Fruit fly (Drosophila melanogaster): Measurements from ENCODE around the gene CG15892.
A peak's percentile ranks its signal among the peaks of the same experiment; 100 is the strongest.

Gene CG15892

DNA sequence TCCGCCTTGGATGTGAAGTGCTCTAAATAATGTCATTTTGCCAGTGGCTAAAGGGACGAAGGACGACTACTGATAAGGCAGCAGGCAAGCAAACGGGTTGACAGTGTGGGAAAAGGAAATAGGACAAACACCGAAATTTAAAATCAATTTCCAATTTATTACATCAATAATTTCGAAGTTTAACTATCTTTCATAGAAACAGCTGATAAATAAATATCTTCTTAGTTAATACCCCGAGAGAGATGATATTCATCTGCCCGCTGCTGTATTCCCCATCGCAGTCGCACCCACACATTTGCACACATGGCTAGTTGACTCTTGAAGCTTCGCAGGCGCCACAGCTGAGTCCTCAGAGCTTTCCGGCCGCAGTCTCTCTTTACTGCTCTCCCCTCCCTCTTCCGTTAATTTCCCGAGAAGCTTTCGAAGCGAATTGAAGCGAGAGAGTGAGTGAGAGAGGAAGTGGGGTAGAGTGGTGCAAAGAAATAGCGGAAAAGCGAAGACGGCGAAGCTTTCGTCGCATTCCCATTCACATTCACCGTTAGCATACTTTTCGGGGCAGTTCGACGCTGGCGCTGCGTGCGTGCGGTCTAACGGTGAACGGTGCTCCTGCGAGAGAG lies 22.8 kb upstream of the CG15892 start (continued):
- TF ChIP-seq CG32006 (GFP tag; optimal IDR thresholded peaks at IDR 0.05): peak; percentile 57
- TF ChIP-seq CG1621 (tag; optimal IDR thresholded peaks at IDR 0.05): peak; percentile 44
- TF ChIP-seq CG6854 (GFP tag; optimal IDR thresholded peaks at IDR 0.05): no peak
- TF ChIP-seq CG9139 (GFP tag; optimal IDR thresholded peaks at IDR 0.05): peak; percentile 12
- peak; percentile 21 for TF ChIP-seq Smox (GFP tag; optimal IDR thresholded peaks at IDR 0.05)
- TF ChIP-seq Ets96B (tag; optimal IDR thresholded peaks at IDR 0.05): peak; percentile 45
- TF ChIP-seq Met (GFP tag; optimal IDR thresholded peaks at IDR 0.05): peak; percentile 36
- TF ChIP-seq CG10669 (GFP tag; optimal IDR thresholded peaks at IDR 0.05): peak; percentile 31
- peak; percentile 23 for TF ChIP-seq CG31627 (GFP tag; optimal IDR thresholded peaks at IDR 0.05)
- peak; percentile 30 for TF ChIP-seq Sox14 (GFP tag; optimal IDR thresholded peaks at IDR 0.05)
- no peak for TF ChIP-seq fkh (GFP tag; optimal IDR thresholded peaks at IDR 0.05)
- peak; percentile 42 for TF ChIP-seq CG6808 (GFP tag; optimal IDR thresholded peaks at IDR 0.05)
- peak; percentile 25 for TF ChIP-seq Hr39 (GFP tag; optimal IDR thresholded peaks at IDR 0.05)
- no peak for TF ChIP-seq Eip93F (GFP tag; optimal IDR thresholded peaks at IDR 0.05)
- TF ChIP-seq topi (GFP tag; optimal IDR thresholded peaks at IDR 0.05): peak; percentile 27
- no peak for TF ChIP-seq Blimp-1 (GFP tag; optimal IDR thresholded peaks at IDR 0.05)
- peak; percentile 29 for TF ChIP-seq lz (GFP tag; optimal IDR thresholded peaks at IDR 0.05)
- peak; percentile 20 for TF ChIP-seq achi (GFP tag; optimal IDR thresholded peaks at IDR 0.05)
- TF ChIP-seq Hr38 (GFP tag; optimal IDR thresholded peaks at IDR 0.05): no peak
- peak; percentile 54; the same call in 2 of the 3 replicates for TF ChIP-seq CG8119 (GFP tag; IDR thresholded peaks at IDR 0.05)

dm6 chrX:6315583-6315982 lies 21.4 kb upstream of the CG15892 start:
- TF ChIP-seq Smox (GFP tag; optimal IDR thresholded peaks at IDR 0.05) (no peak), Eip78C (GFP tag) (peak; percentile 0)

- peak; percentile 16 for TF ChIP-seq CG32006 (GFP tag; optimal IDR thresholded peaks at IDR 0.05)
- no peak for TF ChIP-seq CG11294 (GFP tag; IDR thresholded peaks at IDR 0.05)
These were observed 17.4 kb upstream of the CG15892 start for dm6 chrX:6311516-6311915.

DNA sequence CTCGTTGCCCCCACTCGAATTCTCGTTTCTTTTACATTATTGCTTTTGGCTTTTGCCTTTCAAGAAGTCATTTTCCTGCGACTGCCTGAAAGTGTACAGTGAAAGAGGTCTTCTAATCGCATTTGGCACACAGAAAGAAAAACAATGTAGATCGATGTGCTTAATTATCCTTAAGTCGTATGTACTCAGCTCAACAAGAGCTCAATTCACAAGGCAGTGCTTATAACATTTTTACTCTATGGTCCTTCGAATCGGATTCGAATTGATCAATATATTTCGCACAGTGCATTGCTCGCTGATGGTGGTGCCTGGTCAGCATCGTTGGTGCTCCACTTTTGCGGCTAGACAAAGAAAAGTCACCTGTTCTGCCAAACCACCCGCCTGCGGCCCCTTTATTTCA lies 16.3 kb upstream of the CG15892 start:
- TF ChIP-seq Ets21C (GFP tag; optimal IDR thresholded peaks at IDR 0.05) (no peak), Ets96B (tag; optimal IDR thresholded peaks at IDR 0.05) (no peak), CG6163 (GFP tag; IDR thresholded peaks at IDR 0.05) (0 out of 3 replicates have a peak, but pooled peaks have one; percentile 39), Eip78C (GFP tag) (peak; percentile 45), salr (GFP tag; optimal IDR thresholded peaks at IDR 0.05) (no peak), CG8119 (GFP tag; IDR thresholded peaks at IDR 0.05) (0 out of 3 replicates have a peak, but pooled peaks have one; percentile 32), Hr4 (GFP tag; optimal IDR thresholded peaks at IDR 0.05) (peak; percentile 24), CG15336 (GFP tag; IDR thresholded peaks at IDR 0.05) (peak; percentile 25; the same call in 1 of the 2 replicates), Gug (GFP tag; IDR thresholded peaks at IDR 0.05) (0 out of 2 replicates have a peak, but pooled peaks have one; percentile 16), CG6276 (GFP tag; optimal IDR thresholded peaks at IDR 0.05) (peak; percentile 11), OdsH (GFP tag; optimal IDR thresholded peaks at IDR 0.05) (peak; percentile 9), esn (GFP tag; optimal IDR thresholded peaks at IDR 0.05) (no peak), eg (GFP tag; IDR thresholded peaks at IDR 0.05) (0 out of 3 replicates have a peak, but pooled peaks have one; percentile 49), CG32006 (GFP tag; optimal IDR thresholded peaks at IDR 0.05) (peak; percentile 31), Sox15 (GFP tag; optimal IDR thresholded peaks at IDR 0.05) (no peak)

dm6 chrX:6308852-6309251 lies 14.7 kb upstream of the CG15892 start, which contains the start of gene CG15894:
TSS of gene CG15894 (plus strand) at chrX:6309212.
- TF ChIP-seq spab (GFP tag; optimal IDR thresholded peaks at IDR 0.05) (no peak), CG8119 (GFP tag; IDR thresholded peaks at IDR 0.05) (no peak), eg (GFP tag; IDR thresholded peaks at IDR 0.05) (peak; percentile 36; the same call in 1 of the 3 replicates), Sox15 (GFP tag; optimal IDR thresholded peaks at IDR 0.05) (no peak), salr (GFP tag; optimal IDR thresholded peaks at IDR 0.05) (no peak), Sox102F (GFP tag; optimal IDR thresholded peaks at IDR 0.05) (peak; percentile 15), CG11294 (GFP tag; IDR thresholded peaks at IDR 0.05) (no peak), svp (GFP tag) (peak; percentile 39), CG15336 (GFP tag; IDR thresholded peaks at IDR 0.05) (no peak), fkh (GFP tag; optimal IDR thresholded peaks at IDR 0.05) (no peak), CG11902 (GFP tag; optimal IDR thresholded peaks at IDR 0.05) (no peak), Ets21C (GFP tag; optimal IDR thresholded peaks at IDR 0.05) (no peak), fd85E (GFP tag; optimal IDR thresholded peaks at IDR 0.05) (no peak), CG6808 (GFP tag; optimal IDR thresholded peaks at IDR 0.05) (no peak), acj6 (GFP tag; optimal IDR thresholded peaks at IDR 0.05) (no peak), vri (GFP tag; optimal IDR thresholded peaks at IDR 0.05) (no peak), Met (GFP tag; optimal IDR thresholded peaks at IDR 0.05) (peak; percentile 28), CG11762 (GFP tag; optimal IDR thresholded peaks at IDR 0.05; ENCODE audit: insufficient read depth) (no peak), topi (GFP tag; optimal IDR thresholded peaks at IDR 0.05) (no peak), Ets96B (tag; optimal IDR thresholded peaks at IDR 0.05) (no peak), CG34406 (GFP tag; optimal IDR thresholded peaks at IDR 0.05) (no peak), Hr38 (GFP tag; optimal IDR thresholded peaks at IDR 0.05) (no peak)
